Fruit fly (Drosophila melanogaster) whole organism, pupa: ENCODE results near the gene CG14210.

Source experiments
- CG10348 ChIP-seq: fragments of 200-800 bp; sonication (Bioruptor generic); IDR thresholded peaks from 2 replicates; pipeline ENCODE4 v1.3.6; 2022; ENCODE audit warnings: missing biosample characterization, missing genetic modification characterization
- CG12605 ChIP-seq: fragments of 200-800 bp; sonication (Bioruptor generic); IDR thresholded peaks from 2 replicates; pipeline ENCODE4 v1.3.6; 2022; ENCODE audit warnings: missing biosample characterization, missing genetic modification characterization
- CG13204 ChIP-seq: fragments of 200-800 bp; sonication (Bioruptor generic); optimal IDR thresholded peaks from 2 replicates; lab custom pipeline; 2018; ENCODE audit warnings: missing biosample characterization, mild to moderate bottlenecking, missing genetic modification characterization, moderate library complexity
- CG14655 ChIP-seq: fragments of 200-800 bp; sonication (Bioruptor generic); optimal IDR thresholded peaks from 3 replicates; lab custom pipeline; 2017; ENCODE audit warnings: mild to moderate bottlenecking, missing biosample characterization, missing genetic modification reagents, missing genetic modification characterization
- CG15710 ChIP-seq: fragments of 200-800 bp; sonication (Bioruptor generic); optimal IDR thresholded peaks from 2 replicates; lab custom pipeline; 2018; ENCODE audit warnings: missing biosample characterization, mild to moderate bottlenecking, missing genetic modification characterization, moderate library complexity
- CG17806 ChIP-seq: fragments of 200-800 bp; sonication (Bioruptor generic); optimal IDR thresholded peaks from 2 replicates; lab custom pipeline; 2018; ENCODE audit warnings: missing biosample characterization, mild to moderate bottlenecking, missing genetic modification characterization, moderate library complexity
- CG32121 ChIP-seq: fragments of 200-800 bp; sonication (Bioruptor generic); IDR thresholded peaks from 2 replicates; pipeline ENCODE4 v1.3.6; 2022; ENCODE audit warnings: missing biosample characterization, missing genetic modification characterization
- CG34367 ChIP-seq: fragments of 200-800 bp; sonication (Bioruptor generic); optimal IDR thresholded peaks from 2 replicates; lab custom pipeline; 2018; ENCODE audit warnings: missing biosample characterization, mild to moderate bottlenecking, missing genetic modification characterization
- CG4496 ChIP-seq: fragments of 200-800 bp; sonication (Bioruptor generic); IDR thresholded peaks from 3 replicates; pipeline ENCODE4 v1.3.6; 2022; ENCODE audit warnings: missing biosample characterization, missing genetic modification characterization
- CG8159 ChIP-seq: fragments of 200-800 bp; sonication (Bioruptor generic); optimal IDR thresholded peaks from 3 replicates; lab custom pipeline; 2018; ENCODE audit warnings: missing biosample characterization, mild to moderate bottlenecking, missing genetic modification characterization, moderate library complexity
- CG8301 ChIP-seq: fragments of 200-800 bp; sonication (Bioruptor generic); optimal IDR thresholded peaks from 2 replicates; lab custom pipeline; 2018; ENCODE audit warnings: missing biosample characterization, mild to moderate bottlenecking, missing genetic modification characterization
- CG9948 ChIP-seq: fragments of 200-800 bp; sonication (Bioruptor generic); optimal IDR thresholded peaks from 2 replicates; lab custom pipeline; 2018; ENCODE audit warnings: missing biosample characterization, mild to moderate bottlenecking, missing genetic modification characterization, moderate library complexity
- D1 ChIP-seq: fragments of 200-800 bp; sonication (Bioruptor generic); optimal IDR thresholded peaks from 2 replicates; lab custom pipeline; 2018; ENCODE audit warnings: missing biosample characterization, mild to moderate bottlenecking, missing genetic modification characterization, moderate library complexity
- EcR ChIP-seq: fragments of 200-800 bp; sonication (Bioruptor generic); optimal IDR thresholded peaks from 3 replicates; lab custom pipeline; 2019; ENCODE audit warnings: missing biosample characterization, missing genetic modification characterization, mild to moderate bottlenecking, moderate library complexity, missing genetic modification reagents
- Ets98B ChIP-seq: fragments of 200-800 bp; sonication (Bioruptor generic); IDR thresholded peaks from 2 replicates; pipeline ENCODE4 v1.3.6; 2022; ENCODE audit warnings: missing biosample characterization, missing genetic modification characterization
- Pif1A ChIP-seq: fragments of 200-800 bp; sonication (Bioruptor generic); optimal IDR thresholded peaks from 3 replicates; lab custom pipeline; 2016; ENCODE audit warnings: missing biosample characterization, missing genetic modification characterization
- Pif1B ChIP-seq: fragments of 200-800 bp; sonication (Bioruptor generic); optimal IDR thresholded peaks from 3 replicates; lab custom pipeline; 2016; ENCODE audit warnings: missing biosample characterization, missing genetic modification characterization
- Snoo ChIP-seq: fragments of 200-800 bp; sonication (Bioruptor generic); optimal IDR thresholded peaks from 3 replicates; lab custom pipeline; 2017; ENCODE audit warnings: missing biosample characterization, mild to moderate bottlenecking, missing genetic modification characterization, inconsistent platforms
- fd96Ca ChIP-seq: fragments of 200-800 bp; sonication (Bioruptor generic); IDR thresholded peaks from 3 replicates; pipeline ENCODE4 v1.3.6; 2022; ENCODE audit warnings: missing biosample characterization, missing genetic modification characterization
- gl ChIP-seq: fragments of 200-800 bp; sonication (Bioruptor generic); optimal IDR thresholded peaks from 2 replicates; lab custom pipeline; 2018; ENCODE audit warnings: missing biosample characterization, mild to moderate bottlenecking, missing genetic modification characterization
- rn ChIP-seq: fragments of 200-800 bp; sonication (Bioruptor generic); IDR thresholded peaks from 2 replicates; pipeline ENCODE4 v1.3.6; 2022; ENCODE audit warnings: missing biosample characterization, missing genetic modification characterization

CG14210 gene

dm6 chrX:19663196-19663858 is 47.3 kb downstream of the CG14210 start:
- TF ChIP-seq CG8159 (tag; lab: Kevin White, UChicago) (peak; percentile 72), rn (GFP tag; lab: Robert Waterston, UW) (no peak), CG8301 (peak; percentile 52), CG9948 (tag; lab: Kevin White, UChicago) (peak; percentile 48), Pif1A (peak; percentile 16), CG13204 (GFP tag; lab: Kevin White, UChicago) (peak; percentile 25), D1 (tag; lab: Kevin White, UChicago) (no peak), CG12605 (GFP tag; lab: Robert Waterston, UW) (no peak), Pif1B (GFP tag; lab: Kevin White, UChicago) (peak; percentile 51), gl (no peak), CG4496 (GFP tag; lab: Robert Waterston, UW) (no peak), CG14655 (GFP tag; lab: Kevin White, UChicago) (no peak), CG34367 (tag; lab: Kevin White, UChicago) (peak; percentile 22), CG10348 (GFP tag; lab: Robert Waterston, UW) (no peak), CG15710 (peak; percentile 54), CG32121 (GFP tag; lab: Robert Waterston, UW) (no peak), CG17806 (tag; lab: Kevin White, UChicago) (peak; percentile 15), Snoo (tag; lab: Kevin White, UChicago) (peak; percentile 53), fd96Ca (no peak), Ets98B (GFP tag; lab: Robert Waterston, UW) (no peak), EcR (GFP tag; lab: Kevin White, UChicago) (peak; percentile 72)
- TF ChIP-seq, all 21 proteins: peak for 11

DNA sequence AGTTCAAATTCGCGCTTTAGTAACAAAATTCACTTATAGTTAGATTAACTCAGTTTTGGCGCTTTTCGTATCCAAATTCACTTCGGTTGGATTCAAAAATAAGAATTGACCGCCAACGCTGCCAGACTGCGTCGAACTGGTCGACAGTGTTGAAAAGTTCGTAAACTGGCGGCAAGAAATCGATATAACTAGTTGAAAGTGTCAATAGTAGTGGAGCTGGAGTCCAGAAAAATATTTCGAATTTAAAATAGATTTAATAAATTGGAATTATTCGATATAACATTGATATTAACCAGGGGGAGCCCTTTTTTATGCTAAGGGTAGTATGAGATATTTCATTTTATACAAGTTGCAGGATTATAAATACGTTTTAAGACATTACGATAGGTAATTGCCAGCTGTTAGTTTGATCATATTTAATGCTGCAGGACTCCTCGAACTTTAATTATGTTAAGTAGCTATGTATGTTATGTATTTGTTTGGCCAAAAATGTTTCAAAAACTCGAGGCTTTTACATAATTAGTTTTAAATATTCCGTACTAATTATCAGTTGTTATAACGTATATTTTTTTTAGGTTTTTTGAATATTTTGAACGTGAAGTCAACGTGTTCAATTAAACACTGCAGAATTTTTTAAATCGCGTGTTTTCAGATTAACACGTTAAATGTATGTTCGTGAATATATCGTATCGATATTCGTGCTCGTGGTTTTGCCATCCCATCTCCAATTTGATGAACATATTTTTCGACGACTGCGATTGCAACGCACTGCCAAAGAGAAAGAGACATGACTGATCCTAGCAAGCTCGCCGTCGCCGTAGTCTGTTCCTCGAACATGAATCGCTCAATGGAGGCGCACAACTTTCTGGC is 48.1 kb downstream of the CG14210 start, which contains the start of the genes CG14223 and Ssu72:
Gene CG14223 (minus strand): TSS at position 113 of the 870 bp plus-strand sequence.
Gene Ssu72 (plus strand): TSS at position 703 of the 870 bp plus-strand sequence.
- TF ChIP-seq CG8159 (tag; lab: Kevin White, UChicago) (no peak), Snoo (tag; lab: Kevin White, UChicago) (no peak), CG10348 (GFP tag; lab: Robert Waterston, UW) (no peak), CG4496 (GFP tag; lab: Robert Waterston, UW) (no peak), Pif1B (GFP tag; lab: Kevin White, UChicago) (no peak), Pif1A (no peak), Ets98B (GFP tag; lab: Robert Waterston, UW) (no peak), EcR (GFP tag; lab: Kevin White, UChicago) (no peak), CG15710 (no peak), fd96Ca (no peak), CG14655 (GFP tag; lab: Kevin White, UChicago) (no peak), CG32121 (GFP tag; lab: Robert Waterston, UW) (no peak), D1 (tag; lab: Kevin White, UChicago) (no peak), gl (no peak), rn (GFP tag; lab: Robert Waterston, UW) (no peak), CG8301 (no peak)

DNA sequence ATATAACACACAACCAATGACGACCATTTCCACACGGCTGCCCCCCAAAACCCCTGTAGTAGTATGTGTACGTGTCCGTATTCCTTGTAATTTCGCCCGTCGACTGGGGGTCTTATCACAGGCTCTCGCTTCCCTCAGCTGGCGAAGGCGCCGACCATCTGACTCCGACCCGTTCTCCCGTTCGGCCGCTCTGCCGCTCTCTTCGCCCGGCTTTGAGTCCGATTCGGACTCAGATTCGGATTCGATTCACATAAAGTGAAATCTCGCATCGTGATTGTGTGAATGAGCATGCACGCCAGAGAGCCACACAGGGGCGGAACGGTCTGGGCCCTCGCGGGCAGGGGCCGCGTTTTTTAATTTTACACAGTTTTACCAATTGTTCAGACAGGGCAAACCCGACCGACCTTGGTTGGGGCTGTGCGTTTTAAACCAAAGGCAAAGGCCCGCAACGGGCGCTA is 49.7 kb downstream of the CG14210 start:
- TF ChIP-seq EcR (GFP tag; lab: Kevin White, UChicago), result peak; percentile 46
- TF ChIP-seq rn (GFP tag; lab: Robert Waterston, UW), result 0 out of 2 replicates have a peak, but pooled peaks have one; percentile 27
- TF ChIP-seq fd96Ca, result peak; percentile 74
- no peak for TF ChIP-seq CG9948 (tag; lab: Kevin White, UChicago)
- TF ChIP-seq D1 (tag; lab: Kevin White, UChicago), result no peak
- TF ChIP-seq Pif1B (GFP tag; lab: Kevin White, UChicago), result peak; percentile 6
- peak; percentile 32 for TF ChIP-seq CG8159 (tag; lab: Kevin White, UChicago)
- TF ChIP-seq CG12605 (GFP tag; lab: Robert Waterston, UW), result peak; percentile 50
- peak; percentile 15 for TF ChIP-seq CG15710
- no peak for TF ChIP-seq gl
- peak; percentile 43 for TF ChIP-seq Snoo (tag; lab: Kevin White, UChicago)
- TF ChIP-seq Ets98B (GFP tag; lab: Robert Waterston, UW), result peak; percentile 61; the same call in 1 of the 2 replicates
- no peak for TF ChIP-seq CG17806 (tag; lab: Kevin White, UChicago)
- peak; percentile 36 for TF ChIP-seq CG14655 (GFP tag; lab: Kevin White, UChicago)
- TF ChIP-seq CG34367 (tag; lab: Kevin White, UChicago), result no peak
- TF ChIP-seq Pif1A, result no peak
- peak; percentile 77 for TF ChIP-seq CG13204 (GFP tag; lab: Kevin White, UChicago)
- peak; percentile 11 for TF ChIP-seq CG8301
- no peak for TF ChIP-seq CG10348 (GFP tag; lab: Robert Waterston, UW)
- peak; percentile 72 for TF ChIP-seq CG4496 (GFP tag; lab: Robert Waterston, UW)
- peak; percentile 48; the same call in 1 of the 2 replicates for TF ChIP-seq CG32121 (GFP tag; lab: Robert Waterston, UW)
